Fruit fly (Drosophila melanogaster) whole organism, adult: ENCODE results near the gene CG11815.

ENCODE experiments used
- CG14711 ChIP-seq: fragments of 200-800 bp; sonication (Bioruptor generic); optimal IDR thresholded peaks from 2 replicates; lab custom pipeline; 2018; ENCODE audit warnings: missing biosample characterization, mild to moderate bottlenecking, missing genetic modification characterization, moderate library complexity
- CG7045 ChIP-seq: fragments of 200-800 bp; sonication (Bioruptor generic); optimal IDR thresholded peaks from 2 replicates; lab custom pipeline; 2017; ENCODE audit warnings: missing biosample characterization, mild to moderate bottlenecking, missing genetic modification characterization

- TF ChIP-seq CG14711 (tag; lab: Kevin White, UChicago) (no peak), CG7045 (GFP tag; lab: Kevin White, UChicago) (no peak)
These were observed 33.7 kb upstream of the CG11815 start for dm6 chr3L:2004732-2005131.
